Worm (Caenorhabditis elegans) whole organism, L4 larva: ENCODE data around the gene F35A5.1.

Experiments used
- F44E2.7 ChIP-seq: fragments of 200-800 bp; sonication (Bioruptor generic); IDR thresholded peaks from 2 replicates; pipeline ENCODE4 v2.1.2; 2022; ENCODE audit warnings: missing genetic modification characterization, missing compliant biosample characterization
- T20F7.1 ChIP-seq: fragments of 200-800 bp; sonication (Bioruptor generic); optimal IDR thresholded peaks from 2 replicates; lab custom pipeline; 2018; ENCODE audit warnings: mild to moderate bottlenecking, missing genetic modification characterization, missing compliant biosample characterization
- T26A8.4 ChIP-seq: fragments of 200-800 bp; sonication (Bioruptor generic); IDR thresholded peaks from 2 replicates; pipeline ENCODE4 v1.3.6; 2022; ENCODE audit warnings: missing genetic modification characterization, missing compliant biosample characterization
- Y5F2A.4 ChIP-seq: fragments of 200-800 bp; sonication (Bioruptor generic); optimal IDR thresholded peaks from 2 replicates; lab custom pipeline; 2018; ENCODE audit warnings: mild to moderate bottlenecking, missing genetic modification characterization, missing compliant biosample characterization
- ZK337.2 ChIP-seq: fragments of 200-800 bp; sonication (Bioruptor generic); IDR thresholded peaks from 2 replicates; pipeline ENCODE4 v1.3.6; 2022; ENCODE audit warnings: missing genetic modification reagents, missing genetic modification characterization, missing compliant biosample characterization
- ZK546.5 ChIP-seq, 2 experiments: sonication (generic microtip); optimal IDR thresholded peaks; 2 replicates each; lab custom pipeline; 2017; ENCODE audit warnings: missing biosample characterization in 2 of 2, missing genetic modification characterization in 2 of 2
- aha-1 ChIP-seq: fragments of 150-350 bp; peaks from one replicate; lab custom pipeline; 2014; ENCODE audit warnings: missing biosample characterization, missing genetic modification characterization
- aly-2 ChIP-seq: sonication (generic microtip); optimal IDR thresholded peaks from 2 replicates; lab custom pipeline; 2018; ENCODE audit warnings: missing biosample characterization, missing genetic modification characterization
- arid-1 ChIP-seq: fragments of 200-800 bp; sonication (Bioruptor generic); conservative IDR thresholded peaks from 2 replicates; pipeline ENCODE4 v1.3.6; 2022; ENCODE audit warnings: missing genetic modification reagents, missing genetic modification characterization, missing compliant biosample characterization
- attf-4 ChIP-seq: sonication (generic microtip); optimal IDR thresholded peaks from 3 replicates; lab custom pipeline; 2017; ENCODE audit warnings: missing biosample characterization, missing genetic modification characterization
- ceh-32 ChIP-seq: sonication (generic microtip); optimal IDR thresholded peaks from 2 replicates; lab custom pipeline; 2016; ENCODE audit warnings: mild to moderate bottlenecking, missing genetic modification characterization, missing compliant biosample characterization; ENCODE audit not compliant: poor library complexity
- ces-1 ChIP-seq: fragments of 150-350 bp; sonication (generic microtip); optimal IDR thresholded peaks from 4 replicates; lab custom pipeline; 2014; ENCODE audit warnings: missing biosample characterization, missing genetic modification reagents, missing genetic modification characterization
- cey-2 ChIP-seq: sonication (generic microtip); optimal IDR thresholded peaks from 3 replicates; lab custom pipeline; 2017; ENCODE audit warnings: missing genetic modification characterization, mild to moderate bottlenecking, missing compliant biosample characterization, antibody characterized with exemption, borderline replicate concordance; ENCODE audit not compliant: insufficient read depth
- daf-16 ChIP-seq, 3 experiments: sonication (generic microtip); optimal IDR thresholded peaks; 2 replicates each; lab custom pipeline; 2016 to 2017; ENCODE audit warnings: missing genetic modification characterization in 3 of 3, missing genetic modification reagents in 3 of 3, mild to moderate bottlenecking in 2 of 3, missing compliant biosample characterization in 2 of 3, missing biosample characterization in 1 of 3, moderate library complexity in 1 of 3
- dmd-6 ChIP-seq: fragments of 200-800 bp; sonication (Bioruptor generic); IDR thresholded peaks from 2 replicates; pipeline ENCODE4 v1.3.6; 2022; ENCODE audit warnings: missing genetic modification reagents, missing genetic modification characterization, missing compliant biosample characterization
- dve-1 ChIP-seq: sonication (generic microtip); optimal IDR thresholded peaks from 2 replicates; lab custom pipeline; 2017; ENCODE audit warnings: antibody characterized with exemption, mild to moderate bottlenecking, missing genetic modification characterization, missing compliant biosample characterization; ENCODE audit not compliant: insufficient read depth
- fkh-10 ChIP-seq: fragments of 150-350 bp; optimal IDR thresholded peaks from 2 replicates; lab custom pipeline; 2014; ENCODE audit warnings: missing biosample characterization, missing genetic modification reagents, missing genetic modification characterization
- hlh-11 ChIP-seq: fragments of 200-800 bp; sonication (Bioruptor generic); optimal IDR thresholded peaks from 2 replicates; lab custom pipeline; 2018; ENCODE audit warnings: mild to moderate bottlenecking, missing genetic modification characterization, missing compliant biosample characterization
- hlh-30 ChIP-seq: sonication (generic microtip); optimal IDR thresholded peaks from 2 replicates; lab custom pipeline; 2017; ENCODE audit warnings: antibody characterized with exemption, mild to moderate bottlenecking, missing genetic modification characterization, missing compliant biosample characterization; ENCODE audit not compliant: insufficient read depth
- hmg-1.1 ChIP-seq: fragments of 200-800 bp; sonication (Bioruptor generic); IDR thresholded peaks from 2 replicates; pipeline ENCODE4 v1.3.6; 2022; ENCODE audit warnings: missing genetic modification reagents, missing genetic modification characterization, missing compliant biosample characterization
- jun-1 ChIP-seq: fragments of 150-350 bp; optimal IDR thresholded peaks from 2 replicates; lab custom pipeline; 2014; ENCODE audit warnings: missing biosample characterization, missing genetic modification reagents, missing genetic modification characterization
- lin-15B ChIP-seq: fragments of 150-350 bp; sonication (generic microtip); optimal IDR thresholded peaks from 3 replicates; lab custom pipeline; 2014; ENCODE audit warnings: missing biosample characterization, missing genetic modification characterization
- mdl-1 ChIP-seq, 2 experiments: fragments of 150-350 bp in 1 of 2; sonication (generic microtip) in 1 of 2; optimal IDR thresholded peaks; 2 replicates each; lab custom pipeline; 2014 to 2017; ENCODE audit warnings: missing biosample characterization in 2 of 2, missing genetic modification characterization in 2 of 2
- mes-2 ChIP-seq: sonication (generic microtip); optimal IDR thresholded peaks from 2 replicates; lab custom pipeline; 2016; ENCODE audit warnings: missing genotype, mild to moderate bottlenecking, missing genetic modification characterization, missing compliant biosample characterization; ENCODE audit not compliant: poor library complexity, severe bottlenecking
- mxl-2 ChIP-seq: fragments of 200-800 bp; sonication (Bioruptor generic); conservative IDR thresholded peaks from 2 replicates; pipeline ENCODE4 v1.3.6; 2022; ENCODE audit warnings: missing genetic modification reagents, missing genetic modification characterization, missing compliant biosample characterization
- mxl-3 ChIP-seq: fragments of 200-800 bp; sonication (Bioruptor generic); optimal IDR thresholded peaks from 2 replicates; lab custom pipeline; 2018; ENCODE audit warnings: mild to moderate bottlenecking, missing genetic modification characterization, missing compliant biosample characterization
- nhr-111 ChIP-seq: fragments of 200-800 bp; sonication (Bioruptor generic); optimal IDR thresholded peaks from 2 replicates; lab custom pipeline; 2018; ENCODE audit warnings: mild to moderate bottlenecking, missing genetic modification characterization, missing compliant biosample characterization
- nhr-28 ChIP-seq: fragments of 150-350 bp; optimal IDR thresholded peaks from 2 replicates; lab custom pipeline; 2014; ENCODE audit warnings: missing biosample characterization, missing genetic modification characterization
- nhr-42 ChIP-seq: fragments of 200-800 bp; sonication (Bioruptor generic); IDR thresholded peaks from 2 replicates; pipeline ENCODE4 v1.3.6; 2022; ENCODE audit warnings: missing genetic modification characterization, missing compliant biosample characterization
- nhr-48 ChIP-seq: sonication (generic microtip); optimal IDR thresholded peaks from 2 replicates; lab custom pipeline; 2016; ENCODE audit warnings: mild to moderate bottlenecking, missing genetic modification characterization, missing compliant biosample characterization
- nhr-6 ChIP-seq: fragments of 150-350 bp; optimal IDR thresholded peaks from 2 replicates; lab custom pipeline; 2014; ENCODE audit warnings: missing biosample characterization, missing genetic modification characterization
- nhr-77 ChIP-seq: fragments of 150-350 bp; optimal IDR thresholded peaks from 2 replicates; lab custom pipeline; 2014; ENCODE audit warnings: missing biosample characterization, missing genetic modification characterization
- php-3 ChIP-seq: fragments of 200-800 bp; sonication (Bioruptor generic); IDR thresholded peaks from 2 replicates; pipeline ENCODE4 v1.3.6; 2022; ENCODE audit warnings: missing genetic modification reagents, missing genetic modification characterization, missing compliant biosample characterization
- pqm-1 ChIP-seq: sonication (generic microtip); optimal IDR thresholded peaks from 2 replicates; lab custom pipeline; 2017; ENCODE audit warnings: missing biosample characterization, missing genetic modification characterization
- spr-3 ChIP-seq: fragments of 200-800 bp; sonication (Bioruptor generic); optimal IDR thresholded peaks from 2 replicates; lab custom pipeline; 2018; ENCODE audit warnings: mild to moderate bottlenecking, missing genetic modification characterization, missing compliant biosample characterization
- tra-1 ChIP-seq: fragments of 200-800 bp; sonication (Bioruptor generic); IDR thresholded peaks from 2 replicates; pipeline ENCODE4 v1.3.6; 2022; ENCODE audit warnings: missing genetic modification reagents, missing genetic modification characterization, missing compliant biosample characterization
- unc-62 ChIP-seq, 3 experiments: fragments of 150-350 bp in 1 of 3; sonication (generic microtip); optimal IDR thresholded peaks in 2 of 3; peaks in 1 of 3; 1 replicate in 1 of 3; 2 replicates in 2 of 3; lab custom pipeline; 2014 to 2017; ENCODE audit warnings: missing biosample characterization in 3 of 3, missing genetic modification characterization in 3 of 3, missing genetic modification reagents in 3 of 3, missing genotype in 1 of 3
- zag-1 ChIP-seq: fragments of 150-350 bp; optimal IDR thresholded peaks from 2 replicates; lab custom pipeline; 2014; ENCODE audit warnings: missing biosample characterization, missing genetic modification characterization
- zip-2 ChIP-seq: fragments of 150-350 bp; optimal IDR thresholded peaks from 2 replicates; lab custom pipeline; 2014; ENCODE audit warnings: missing biosample characterization, missing genetic modification characterization

The F35A5.1 gene

ce11 chrX:3803314-3803713 lies 4.0 kb upstream of the F35A5.1 start, which contains the start of gene F35A5.8 (continued):
- TF ChIP-seq mes-2, result peak; percentile 90
- TF ChIP-seq zip-2 (tag; lab: Kevin White, UChicago), result no peak

- TF ChIP-seq T20F7.1 (no peak), nhr-42 (GFP tag; lab: Robert Waterston, UW) (no peak), ZK337.2 (GFP tag; lab: Robert Waterston, UW) (no peak), unc-62 (GFP tag; optimal IDR thresholded peaks at IDR 0.05 in 1 of 2; lab: Kevin White, UChicago) (peak in 1 of 2 experiments; percentile 56), unc-62 (tag; optimal IDR thresholded peaks at IDR 0.05; lab: Kevin White, UChicago) (no peak)
These were observed 2.4 kb upstream of the F35A5.1 start, which contains the start of gene F35A5.2 for ce11 chrX:3804837-3805236. TSS of gene F35A5.2 (plus strand) at chrX:3805137.

- TF ChIP-seq aly-2 (no peak), hlh-30 (tag; lab: Kevin White, UChicago) (no peak), ceh-32 (tag; lab: Kevin White, UChicago) (no peak), nhr-77 (tag; lab: Kevin White, UChicago) (peak; percentile 20), aha-1 (tag; lab: Kevin White, UChicago) (no peak), lin-15B (tag; lab: Kevin White, UChicago) (no peak), Y5F2A.4 (GFP tag; lab: Kevin White, UChicago) (no peak), zag-1 (tag; lab: Kevin White, UChicago) (no peak), daf-16 (GFP tag; optimal IDR thresholded peaks at IDR 0.05; lab: Kevin White, UChicago) (no peak), daf-16 (tag; optimal IDR thresholded peaks at IDR 0.05; lab: Kevin White, UChicago) (peak; percentile 97), dmd-6 (GFP tag; lab: Robert Waterston, UW) (peak; percentile 12; the same call in 1 of the 2 replicates), dve-1 (tag; lab: Kevin White, UChicago) (peak; percentile 34), jun-1 (tag; lab: Kevin White, UChicago) (no peak), unc-62 (GFP tag; optimal IDR thresholded peaks at IDR 0.05 in 1 of 2; lab: Kevin White, UChicago) (no peak), unc-62 (tag; optimal IDR thresholded peaks at IDR 0.05; lab: Kevin White, UChicago) (no peak), nhr-6 (no peak), hlh-11 (tag; lab: Kevin White, UChicago) (peak; percentile 35), hmg-1.1 (GFP tag; lab: Robert Waterston, UW) (no peak), mdl-1 (tag; optimal IDR thresholded peaks at IDR 0.05; lab: Kevin White, UChicago) (peak in 1 of 2 experiments; percentile 11), cey-2 (tag; lab: Kevin White, UChicago) (no peak), nhr-28 (tag; lab: Kevin White, UChicago) (peak; percentile 30)
These were observed 7.6 kb downstream of the F35A5.1 start for ce11 chrX:3814827-3815226.

- TF ChIP-seq nhr-111 (GFP tag; lab: Kevin White, UChicago) (no peak), dve-1 (tag; lab: Kevin White, UChicago) (peak; percentile 80), daf-16 (GFP tag; optimal IDR thresholded peaks at IDR 0.05; lab: Kevin White, UChicago) (no peak), daf-16 (tag; optimal IDR thresholded peaks at IDR 0.05; lab: Kevin White, UChicago) (peak; percentile 77), mes-2 (no peak), nhr-77 (tag; lab: Kevin White, UChicago) (peak; percentile 67), hlh-11 (tag; lab: Kevin White, UChicago) (peak; percentile 68), fkh-10 (GFP tag; lab: Kevin White, UChicago) (no peak), arid-1 (GFP tag; lab: Robert Waterston, UW) (no peak), zip-2 (tag; lab: Kevin White, UChicago) (no peak), zag-1 (tag; lab: Kevin White, UChicago) (no peak), cey-2 (tag; lab: Kevin White, UChicago) (peak; percentile 18), spr-3 (GFP tag; lab: Kevin White, UChicago) (no peak), ces-1 (GFP tag; lab: Kevin White, UChicago) (no peak), dmd-6 (GFP tag; lab: Robert Waterston, UW) (peak; percentile 38; the same call in 1 of the 2 replicates), tra-1 (GFP tag; lab: Robert Waterston, UW) (peak; percentile 27; the same call in 1 of the 2 replicates), mxl-2 (GFP tag; lab: Robert Waterston, UW) (no peak), F44E2.7 (GFP tag; lab: Robert Waterston, UW) (no peak), attf-4 (no peak), aha-1 (tag; lab: Kevin White, UChicago) (peak; percentile 59), T26A8.4 (GFP tag; lab: Robert Waterston, UW) (no peak), unc-62 (GFP tag; optimal IDR thresholded peaks at IDR 0.05 in 1 of 2; lab: Kevin White, UChicago) (peak in 1 of 2 experiments; percentile 54), unc-62 (tag; optimal IDR thresholded peaks at IDR 0.05; lab: Kevin White, UChicago) (no peak), php-3 (GFP tag; lab: Robert Waterston, UW) (no peak), jun-1 (tag; lab: Kevin White, UChicago) (no peak), nhr-48 (tag; lab: Kevin White, UChicago) (peak; percentile 6), ZK546.5 (tag; optimal IDR thresholded peaks at IDR 0.05; lab: Kevin White, UChicago) (no peak), hlh-30 (tag; lab: Kevin White, UChicago) (peak; percentile 75), mxl-3 (GFP tag; lab: Kevin White, UChicago) (peak; percentile 60), pqm-1 (tag; lab: Kevin White, UChicago) (peak; percentile 30)
These were observed 11.7 kb downstream of the F35A5.1 start for ce11 chrX:3818856-3819524.
